Worm (Caenorhabditis elegans) whole organism, L4 larva: ENCODE measurements around the gene dsl-3.

Source experiments
- F37D6.2 ChIP-seq: sonication (generic microtip); optimal IDR thresholded peaks from 2 replicates; lab custom pipeline; 2016; ENCODE audit warnings: mild to moderate bottlenecking, missing genetic modification characterization, missing compliant biosample characterization
- R02D3.7 ChIP-seq: fragments of 150-350 bp; sonication (generic microtip); optimal IDR thresholded peaks from 3 replicates; lab custom pipeline; 2014; ENCODE audit warnings: missing biosample characterization, missing genetic modification characterization
- Y105C5A.15 ChIP-seq: fragments of 200-800 bp; sonication (Bioruptor generic); IDR thresholded peaks from 2 replicates; pipeline ENCODE4 v1.3.6; 2022; ENCODE audit warnings: missing genetic modification characterization, missing compliant biosample characterization
- Y48G9A.11 ChIP-seq: fragments of 200-800 bp; sonication (Bioruptor generic); IDR thresholded peaks from 2 replicates; pipeline ENCODE4 v1.3.6; 2022; ENCODE audit warnings: missing genetic modification reagents, missing genetic modification characterization, missing compliant biosample characterization
- Y5F2A.4 ChIP-seq: fragments of 200-800 bp; sonication (Bioruptor generic); optimal IDR thresholded peaks from 2 replicates; lab custom pipeline; 2018; ENCODE audit warnings: mild to moderate bottlenecking, missing genetic modification characterization, missing compliant biosample characterization
- Y75B8A.6 ChIP-seq: fragments of 200-800 bp; sonication (Bioruptor generic); IDR thresholded peaks from 2 replicates; pipeline ENCODE4 v1.3.6; 2022; ENCODE audit warnings: missing genetic modification reagents, missing genetic modification characterization, missing compliant biosample characterization
- ZK337.2 ChIP-seq: fragments of 200-800 bp; sonication (Bioruptor generic); IDR thresholded peaks from 2 replicates; pipeline ENCODE4 v1.3.6; 2022; ENCODE audit warnings: missing genetic modification reagents, missing genetic modification characterization, missing compliant biosample characterization
- ama-1 ChIP-seq: fragments of 150-350 bp; optimal IDR thresholded peaks from 2 replicates; lab custom pipeline; 2014; ENCODE audit warnings: inconsistent platforms, mixed read lengths
- ceh-28 ChIP-seq: fragments of 150-350 bp; optimal IDR thresholded peaks from 2 replicates; lab custom pipeline; 2014; ENCODE audit warnings: missing biosample characterization, missing genetic modification reagents, missing genetic modification characterization
- ceh-44 ChIP-seq: fragments of 200-800 bp; sonication (Bioruptor generic); IDR thresholded peaks from 2 replicates; pipeline ENCODE4 v1.3.6; 2022; ENCODE audit warnings: missing genetic modification reagents, missing genetic modification characterization, missing compliant biosample characterization
- ceh-62 ChIP-seq: sonication (generic microtip); optimal IDR thresholded peaks from 2 replicates; lab custom pipeline; 2017; ENCODE audit warnings: missing biosample characterization, missing genetic modification characterization
- ceh-82 ChIP-seq: sonication (generic microtip); optimal IDR thresholded peaks from 2 replicates; lab custom pipeline; 2017; ENCODE audit warnings: missing biosample characterization, missing genetic modification characterization
- cey-2 ChIP-seq: sonication (generic microtip); optimal IDR thresholded peaks from 3 replicates; lab custom pipeline; 2017; ENCODE audit warnings: missing genetic modification characterization, mild to moderate bottlenecking, missing compliant biosample characterization, antibody characterized with exemption, borderline replicate concordance; ENCODE audit not compliant: insufficient read depth
- ctbp-1 ChIP-seq: fragments of 200-800 bp; sonication (Bioruptor generic); IDR thresholded peaks from 2 replicates; pipeline ENCODE4 v1.3.6; 2022; ENCODE audit warnings: missing genetic modification reagents, missing genetic modification characterization, missing compliant biosample characterization
- daf-12 ChIP-seq: fragments of 150-350 bp; optimal IDR thresholded peaks from 2 replicates; lab custom pipeline; 2014; ENCODE audit warnings: missing biosample characterization, missing genetic modification reagents, missing genetic modification characterization
- daf-16 ChIP-seq, 3 experiments: sonication (generic microtip); optimal IDR thresholded peaks; 2 replicates each; lab custom pipeline; 2016 to 2017; ENCODE audit warnings: missing genetic modification characterization in 3 of 3, missing genetic modification reagents in 3 of 3, mild to moderate bottlenecking in 2 of 3, missing compliant biosample characterization in 2 of 3, missing biosample characterization in 1 of 3, moderate library complexity in 1 of 3
- daf-19 ChIP-seq: fragments of 200-800 bp; sonication (Bioruptor generic); conservative IDR thresholded peaks from 2 replicates; pipeline ENCODE4 v1.3.6; 2022; ENCODE audit warnings: missing genetic modification characterization, missing compliant biosample characterization
- daf-8 ChIP-seq: fragments of 200-800 bp; sonication (Bioruptor generic); IDR thresholded peaks from 2 replicates; pipeline ENCODE4 v1.3.6; 2022; ENCODE audit warnings: missing genetic modification characterization, missing compliant biosample characterization
- dmd-6 ChIP-seq: fragments of 200-800 bp; sonication (Bioruptor generic); IDR thresholded peaks from 2 replicates; pipeline ENCODE4 v1.3.6; 2022; ENCODE audit warnings: missing genetic modification reagents, missing genetic modification characterization, missing compliant biosample characterization
- dmd-8 ChIP-seq: fragments of 200-800 bp; sonication (Bioruptor generic); IDR thresholded peaks from 2 replicates; pipeline ENCODE4 v1.3.6; 2022; ENCODE audit warnings: missing genetic modification characterization, missing compliant biosample characterization
- duxl-1 ChIP-seq: sonication (generic microtip); optimal IDR thresholded peaks from 2 replicates; lab custom pipeline; 2016; ENCODE audit warnings: mild to moderate bottlenecking, missing genetic modification characterization, moderate library complexity, missing compliant biosample characterization; ENCODE audit not compliant: poor library complexity
- dve-1 ChIP-seq: sonication (generic microtip); optimal IDR thresholded peaks from 2 replicates; lab custom pipeline; 2017; ENCODE audit warnings: antibody characterized with exemption, mild to moderate bottlenecking, missing genetic modification characterization, missing compliant biosample characterization; ENCODE audit not compliant: insufficient read depth
- egl-27 ChIP-seq: sonication (generic microtip); optimal IDR thresholded peaks from 3 replicates; lab custom pipeline; 2017; ENCODE audit warnings: missing biosample characterization, missing genetic modification reagents, missing genetic modification characterization
- egl-43 ChIP-seq: fragments of 200-800 bp; sonication (Bioruptor generic); IDR thresholded peaks from 2 replicates; pipeline ENCODE4 v1.3.6; 2022; ENCODE audit warnings: missing genetic modification reagents, missing genetic modification characterization, missing compliant biosample characterization
- lim-7 ChIP-seq: fragments of 200-800 bp; sonication (Bioruptor generic); IDR thresholded peaks from 2 replicates; pipeline ENCODE4 v1.3.6; 2022; ENCODE audit warnings: missing genetic modification characterization, missing compliant biosample characterization
- lin-13 ChIP-seq: fragments of 150-350 bp; optimal IDR thresholded peaks from 2 replicates; lab custom pipeline; 2014; ENCODE audit warnings: missing biosample characterization, missing genetic modification reagents, missing genetic modification characterization
- lin-38 ChIP-seq: fragments of 200-800 bp; sonication (Bioruptor generic); IDR thresholded peaks from 2 replicates; pipeline ENCODE4 v1.3.6; 2022; ENCODE audit warnings: missing genetic modification reagents, missing genetic modification characterization, missing compliant biosample characterization
- lir-3 ChIP-seq: sonication (generic microtip); optimal IDR thresholded peaks from 2 replicates; lab custom pipeline; 2016; ENCODE audit warnings: mild to moderate bottlenecking, missing genetic modification characterization, missing compliant biosample characterization
- madf-5 ChIP-seq, 2 experiments: fragments of 200-800 bp; sonication (Bioruptor generic); IDR thresholded peaks; 2 replicates each; pipeline ENCODE4 v1.3.6; 2022; ENCODE audit warnings: missing compliant biosample characterization in 2 of 2, missing genetic modification characterization in 2 of 2
- madf-9 ChIP-seq: fragments of 200-800 bp; sonication (Bioruptor generic); conservative IDR thresholded peaks from 2 replicates; pipeline ENCODE4 v1.3.6; 2022; ENCODE audit warnings: missing genetic modification reagents, missing genetic modification characterization, missing compliant biosample characterization
- mep-1 ChIP-seq: fragments of 150-350 bp; sonication (generic microtip); optimal IDR thresholded peaks from 3 replicates; lab custom pipeline; 2014; ENCODE audit warnings: missing biosample characterization, missing genetic modification characterization
- mxl-2 ChIP-seq: fragments of 200-800 bp; sonication (Bioruptor generic); conservative IDR thresholded peaks from 2 replicates; pipeline ENCODE4 v1.3.6; 2022; ENCODE audit warnings: missing genetic modification reagents, missing genetic modification characterization, missing compliant biosample characterization
- mxl-3 ChIP-seq: fragments of 200-800 bp; sonication (Bioruptor generic); optimal IDR thresholded peaks from 2 replicates; lab custom pipeline; 2018; ENCODE audit warnings: mild to moderate bottlenecking, missing genetic modification characterization, missing compliant biosample characterization
- nhr-102 ChIP-seq: sonication (generic microtip); optimal IDR thresholded peaks from 2 replicates; lab custom pipeline; 2016; ENCODE audit warnings: mild to moderate bottlenecking, missing genetic modification characterization, moderate library complexity, missing compliant biosample characterization
- nhr-11 ChIP-seq: fragments of 150-350 bp; optimal IDR thresholded peaks from 2 replicates; lab custom pipeline; 2014; ENCODE audit warnings: missing biosample characterization, missing genetic modification characterization
- nhr-237 ChIP-seq: sonication (generic microtip); optimal IDR thresholded peaks from 2 replicates; lab custom pipeline; 2017; ENCODE audit warnings: missing biosample characterization, missing genetic modification characterization
- nhr-25 ChIP-seq: sonication (generic microtip); optimal IDR thresholded peaks from 2 replicates; lab custom pipeline; 2017; ENCODE audit warnings: missing genetic modification characterization, mild to moderate bottlenecking, missing compliant biosample characterization, antibody characterized with exemption, moderate library complexity, borderline replicate concordance; ENCODE audit not compliant: insufficient read depth
- nhr-42 ChIP-seq: fragments of 200-800 bp; sonication (Bioruptor generic); IDR thresholded peaks from 2 replicates; pipeline ENCODE4 v1.3.6; 2022; ENCODE audit warnings: missing genetic modification characterization, missing compliant biosample characterization
- nhr-48 ChIP-seq: sonication (generic microtip); optimal IDR thresholded peaks from 2 replicates; lab custom pipeline; 2016; ENCODE audit warnings: mild to moderate bottlenecking, missing genetic modification characterization, missing compliant biosample characterization
- nhr-76 ChIP-seq: fragments of 150-350 bp; optimal IDR thresholded peaks from 2 replicates; lab custom pipeline; 2014; ENCODE audit warnings: missing biosample characterization, missing genetic modification characterization
- nhr-77 ChIP-seq: fragments of 150-350 bp; optimal IDR thresholded peaks from 2 replicates; lab custom pipeline; 2014; ENCODE audit warnings: missing biosample characterization, missing genetic modification characterization
- pha-4 ChIP-seq, 2 experiments: fragments of 150-350 bp in 1 of 2; fragments of 200-800 bp in 1 of 2; sonication (Bioruptor generic) in 1 of 2; IDR thresholded peaks in 1 of 2; optimal IDR thresholded peaks in 1 of 2; 2 replicates each; pipeline versions ENCODE4 v1.3.6 to Lab custom; 2014 to 2022; ENCODE audit warnings: missing genetic modification characterization in 2 of 2, missing genetic modification reagents in 2 of 2, missing biosample characterization in 1 of 2, missing compliant biosample characterization in 1 of 2
- php-3 ChIP-seq: fragments of 200-800 bp; sonication (Bioruptor generic); IDR thresholded peaks from 2 replicates; pipeline ENCODE4 v1.3.6; 2022; ENCODE audit warnings: missing genetic modification reagents, missing genetic modification characterization, missing compliant biosample characterization
- pqm-1 ChIP-seq: sonication (generic microtip); optimal IDR thresholded peaks from 2 replicates; lab custom pipeline; 2017; ENCODE audit warnings: missing biosample characterization, missing genetic modification characterization
- rbr-2 ChIP-seq: sonication (generic microtip); optimal IDR thresholded peaks from 2 replicates; lab custom pipeline; 2016; ENCODE audit warnings: missing genotype, missing genetic modification characterization, missing compliant biosample characterization
- spr-3 ChIP-seq: fragments of 200-800 bp; sonication (Bioruptor generic); optimal IDR thresholded peaks from 2 replicates; lab custom pipeline; 2018; ENCODE audit warnings: mild to moderate bottlenecking, missing genetic modification characterization, missing compliant biosample characterization
- unc-39 ChIP-seq: sonication (generic microtip); optimal IDR thresholded peaks from 2 replicates; lab custom pipeline; 2017; ENCODE audit warnings: missing biosample characterization, missing genetic modification characterization
- unc-62 ChIP-seq, 3 experiments: fragments of 150-350 bp in 1 of 3; sonication (generic microtip); optimal IDR thresholded peaks in 2 of 3; peaks in 1 of 3; 1 replicate in 1 of 3; 2 replicates in 2 of 3; lab custom pipeline; 2014 to 2017; ENCODE audit warnings: missing biosample characterization in 3 of 3, missing genetic modification characterization in 3 of 3, missing genetic modification reagents in 3 of 3, missing genotype in 1 of 3
- zag-1 ChIP-seq: fragments of 150-350 bp; optimal IDR thresholded peaks from 2 replicates; lab custom pipeline; 2014; ENCODE audit warnings: missing biosample characterization, missing genetic modification characterization
- zip-2 ChIP-seq: fragments of 150-350 bp; optimal IDR thresholded peaks from 2 replicates; lab custom pipeline; 2014; ENCODE audit warnings: missing biosample characterization, missing genetic modification characterization

dsl-3 gene

DNA sequence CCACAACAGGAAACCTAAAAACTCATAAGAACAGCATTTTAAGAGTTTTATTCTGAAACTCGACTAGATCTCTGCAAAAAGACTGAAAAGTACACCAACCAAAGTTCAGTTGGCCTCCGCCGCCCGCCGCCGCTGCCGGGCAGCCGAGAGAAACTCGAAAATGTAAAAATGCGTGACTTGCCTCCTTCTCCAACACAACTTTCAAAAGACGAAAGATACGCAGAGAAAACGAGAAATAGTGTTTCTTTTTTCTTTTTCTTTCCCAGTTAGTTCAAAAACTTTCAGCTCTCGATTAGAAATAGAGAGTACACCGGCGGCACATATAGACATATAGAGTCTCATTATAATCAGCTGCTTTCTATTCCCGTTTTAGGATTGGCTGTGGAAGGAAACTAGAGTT is 39.7 kb downstream of the dsl-3 start (continued):
- no peak for TF ChIP-seq Y48G9A.11 (GFP tag; lab: Robert Waterston, UW)
- no peak for TF ChIP-seq daf-12 (tag; lab: Kevin White, UChicago)
- no peak for TF ChIP-seq mxl-3 (GFP tag; lab: Kevin White, UChicago)
- TF ChIP-seq mep-1 (tag; lab: Kevin White, UChicago) = peak; percentile 60
- no peak for TF ChIP-seq pha-4 (GFP tag; IDR thresholded peaks at IDR 0.05; lab: Robert Waterston, UW)
- no peak for TF ChIP-seq pha-4 (tag; optimal IDR thresholded peaks at IDR 0.05; lab: Kevin White, UChicago)
- no peak for TF ChIP-seq nhr-76 (tag; lab: Kevin White, UChicago)
- TF ChIP-seq madf-5 (GFP tag; IDR thresholded peaks at IDR 0.05; lab: Robert Waterston, UW) = no peak
- no peak for TF ChIP-seq ceh-82
- TF ChIP-seq Y5F2A.4 (GFP tag; lab: Kevin White, UChicago) = no peak
- no peak for TF ChIP-seq nhr-25 (tag; lab: Kevin White, UChicago)
- TF ChIP-seq daf-8 = no peak
- no peak for TF ChIP-seq ctbp-1 (GFP tag; lab: Robert Waterston, UW)
- peak in 1 of 2 experiments; percentile 36 for TF ChIP-seq unc-62 (GFP tag; optimal IDR thresholded peaks at IDR 0.05 in 1 of 2; lab: Kevin White, UChicago)
- TF ChIP-seq unc-62 (tag; optimal IDR thresholded peaks at IDR 0.05; lab: Kevin White, UChicago) = no peak
- TF ChIP-seq spr-3 = no peak
- no peak for TF ChIP-seq ceh-44 (GFP tag; lab: Robert Waterston, UW)
- TF ChIP-seq dve-1 (tag; lab: Kevin White, UChicago) = peak; percentile 55
- TF ChIP-seq ama-1 (lab: Kevin White, UChicago) = peak; percentile 11
- TF ChIP-seq nhr-77 (tag; lab: Kevin White, UChicago) = peak; percentile 0
- no peak for TF ChIP-seq ceh-62
- TF ChIP-seq egl-27 (tag; lab: Kevin White, UChicago) = no peak
- no peak; the same call in 1 of the 2 replicates for TF ChIP-seq lin-38 (GFP tag; lab: Robert Waterston, UW)
- TF ChIP-seq mxl-2 (GFP tag; lab: Robert Waterston, UW) = no peak
- TF ChIP-seq Y105C5A.15 (GFP tag; lab: Robert Waterston, UW) = no peak
- no peak for TF ChIP-seq cey-2 (tag; lab: Kevin White, UChicago)
- no peak for TF ChIP-seq daf-19 (GFP tag; lab: Robert Waterston, UW)
- TF ChIP-seq duxl-1 = no peak
- no peak for TF ChIP-seq unc-39 (tag; lab: Kevin White, UChicago)
- no peak for TF ChIP-seq egl-43 (GFP tag; lab: Robert Waterston, UW)
- TF ChIP-seq ceh-28 = no peak
- no peak for TF ChIP-seq nhr-102
- peak; percentile 10 for TF ChIP-seq nhr-11 (tag; lab: Kevin White, UChicago)
- TF ChIP-seq madf-9 (GFP tag; lab: Robert Waterston, UW) = no peak
- TF ChIP-seq rbr-2 (tag; lab: Kevin White, UChicago) = no peak
- TF ChIP-seq Y75B8A.6 (GFP tag; lab: Robert Waterston, UW) = no peak
- TF ChIP-seq daf-16 (GFP tag; optimal IDR thresholded peaks at IDR 0.05; lab: Kevin White, UChicago) = no peak
- no peak for TF ChIP-seq daf-16 (tag; optimal IDR thresholded peaks at IDR 0.05; lab: Kevin White, UChicago)
- no peak for TF ChIP-seq F37D6.2 (tag; lab: Kevin White, UChicago)
- no peak for TF ChIP-seq lir-3 (tag; lab: Kevin White, UChicago)
- no peak for TF ChIP-seq zip-2
- TF ChIP-seq nhr-237 = no peak
- TF ChIP-seq php-3 = no peak
- no peak for TF ChIP-seq nhr-42 (GFP tag; lab: Robert Waterston, UW)
- no peak for TF ChIP-seq lim-7 (GFP tag; lab: Robert Waterston, UW)
- no peak for TF ChIP-seq R02D3.7 (tag; lab: Kevin White, UChicago)
- no peak for TF ChIP-seq ZK337.2 (GFP tag; lab: Robert Waterston, UW)
- no peak for TF ChIP-seq lin-13 (GFP tag; lab: Kevin White, UChicago)
- TF ChIP-seq pqm-1 (tag; lab: Kevin White, UChicago) = no peak
- no peak for TF ChIP-seq dmd-8 (GFP tag; lab: Robert Waterston, UW)
- no peak for TF ChIP-seq nhr-48 (tag; lab: Kevin White, UChicago)
- TF ChIP-seq zag-1 (tag; lab: Kevin White, UChicago) = no peak
- TF ChIP-seq dmd-6 (GFP tag; lab: Robert Waterston, UW) = peak; percentile 81
